Worm (Caenorhabditis elegans) whole organism, L3 larva: Measurements from ENCODE around the gene C33C12.11.
"Not testable (repeated sequence)": the region's sequence is repeated elsewhere in the genome, so short reads cannot be mapped to it uniquely, and the experiment has no call there.

Source experiments
- R02D3.7 ChIP-seq: fragments of 150-350 bp; optimal IDR thresholded peaks from 2 replicates; lab custom pipeline; 2014; ENCODE audit warnings: missing biosample characterization, missing genetic modification characterization
- ZK546.5 ChIP-seq: sonication (generic microtip); optimal IDR thresholded peaks from 2 replicates; lab custom pipeline; 2017; ENCODE audit warnings: missing biosample characterization, missing genetic modification characterization
- aly-2 ChIP-seq: fragments of 150-350 bp; optimal IDR thresholded peaks from 2 replicates; lab custom pipeline; 2014; ENCODE audit warnings: missing biosample characterization, missing genetic modification characterization
- ama-1 ChIP-seq: fragments of 150-350 bp; optimal IDR thresholded peaks from 2 replicates; lab custom pipeline; 2018
- ceh-28 ChIP-seq: fragments of 150-350 bp; optimal IDR thresholded peaks from 2 replicates; lab custom pipeline; 2014; ENCODE audit warnings: missing biosample characterization, missing genetic modification reagents, missing genetic modification characterization
- ceh-82 ChIP-seq: fragments of 150-350 bp; optimal IDR thresholded peaks from 2 replicates; lab custom pipeline; 2014; ENCODE audit warnings: missing biosample characterization, missing genetic modification characterization
- ceh-9 ChIP-seq: sonication (generic microtip); optimal IDR thresholded peaks from 2 replicates; lab custom pipeline; 2018; ENCODE audit warnings: missing biosample characterization, missing genetic modification characterization
- daf-12 ChIP-seq: fragments of 150-350 bp; optimal IDR thresholded peaks from 2 replicates; lab custom pipeline; 2014; ENCODE audit warnings: missing biosample characterization, missing genetic modification reagents, missing genetic modification characterization
- elt-2 ChIP-seq: sonication (generic microtip); optimal IDR thresholded peaks from 2 replicates; lab custom pipeline; 2016; ENCODE audit warnings: missing genetic modification reagents, mild to moderate bottlenecking, missing genetic modification characterization, missing compliant biosample characterization
- eor-1 ChIP-seq, 2 experiments: fragments of 150-350 bp; optimal IDR thresholded peaks; 2 replicates each; lab custom pipeline; 2014 to 2018; ENCODE audit warnings: missing biosample characterization in 2 of 2, missing genetic modification characterization in 2 of 2
- fkh-10 ChIP-seq: sonication (generic microtip); optimal IDR thresholded peaks from 2 replicates; lab custom pipeline; 2017; ENCODE audit warnings: missing biosample characterization, missing genetic modification reagents, missing genetic modification characterization
- fkh-2 ChIP-seq: fragments of 150-350 bp; optimal IDR thresholded peaks from 2 replicates; lab custom pipeline; 2014; ENCODE audit warnings: missing biosample characterization, missing genetic modification reagents, missing genetic modification characterization
- fos-1 ChIP-seq: fragments of 150-350 bp; optimal IDR thresholded peaks from 2 replicates; lab custom pipeline; 2014; ENCODE audit warnings: missing biosample characterization, missing genetic modification characterization
- hmg-11 ChIP-seq: sonication (generic microtip); optimal IDR thresholded peaks from 2 replicates; lab custom pipeline; 2016; ENCODE audit warnings: missing genetic modification characterization, missing compliant biosample characterization
- jun-1 ChIP-seq: fragments of 150-350 bp; optimal IDR thresholded peaks from 2 replicates; lab custom pipeline; 2014; ENCODE audit warnings: missing biosample characterization, missing genetic modification reagents, missing genetic modification characterization
- lin-15B ChIP-seq: fragments of 150-350 bp; optimal IDR thresholded peaks from 2 replicates; lab custom pipeline; 2014; ENCODE audit warnings: missing biosample characterization, missing genetic modification characterization
- lin-39 ChIP-seq: fragments of 150-350 bp; optimal IDR thresholded peaks from 2 replicates; lab custom pipeline; 2018; ENCODE audit warnings: missing biosample characterization, missing genetic modification reagents, missing genetic modification characterization
- lsy-12 ChIP-seq: sonication (generic microtip); optimal IDR thresholded peaks from 2 replicates; lab custom pipeline; 2016; ENCODE audit warnings: mild to moderate bottlenecking, missing genetic modification characterization, missing compliant biosample characterization
- mdl-1 ChIP-seq: fragments of 150-350 bp; optimal IDR thresholded peaks from 2 replicates; lab custom pipeline; 2014; ENCODE audit warnings: missing biosample characterization, missing genetic modification characterization
- mml-1 ChIP-seq: fragments of 150-350 bp; sonication (generic microtip); optimal IDR thresholded peaks from 3 replicates; lab custom pipeline; 2014; ENCODE audit warnings: missing biosample characterization, missing genetic modification characterization
- nfya-1 ChIP-seq: sonication (generic microtip); optimal IDR thresholded peaks from 2 replicates; lab custom pipeline; 2017; ENCODE audit warnings: missing genetic modification characterization, mild to moderate bottlenecking, missing compliant biosample characterization, antibody characterized with exemption, moderate library complexity; ENCODE audit not compliant: insufficient read depth
- nhr-12 ChIP-seq: fragments of 150-350 bp; optimal IDR thresholded peaks from 2 replicates; lab custom pipeline; 2014; ENCODE audit warnings: missing biosample characterization, missing genetic modification characterization
- nhr-23 ChIP-seq: fragments of 150-350 bp; optimal IDR thresholded peaks from 2 replicates; lab custom pipeline; 2014; ENCODE audit warnings: missing biosample characterization, missing genetic modification reagents, missing genetic modification characterization
- nhr-25 ChIP-seq: sonication (generic microtip); optimal IDR thresholded peaks from 2 replicates; lab custom pipeline; 2017; ENCODE audit warnings: missing biosample characterization, missing genetic modification characterization
- nhr-28 ChIP-seq: fragments of 150-350 bp; optimal IDR thresholded peaks from 2 replicates; lab custom pipeline; 2014; ENCODE audit warnings: missing biosample characterization, missing genetic modification characterization
- nhr-43 ChIP-seq: sonication (generic microtip); optimal IDR thresholded peaks from 2 replicates; lab custom pipeline; 2016; ENCODE audit warnings: mild to moderate bottlenecking, missing genetic modification characterization, missing compliant biosample characterization; ENCODE audit not compliant: poor library complexity, severe bottlenecking
- nhr-77 ChIP-seq: fragments of 150-350 bp; optimal IDR thresholded peaks from 2 replicates; lab custom pipeline; 2014; ENCODE audit warnings: missing biosample characterization, missing genetic modification characterization
- pha-4 ChIP-seq: fragments of 150-350 bp; optimal IDR thresholded peaks from 2 replicates; lab custom pipeline; 2014; ENCODE audit warnings: missing biosample characterization, missing genetic modification reagents, missing genetic modification characterization
- pqm-1 ChIP-seq: fragments of 150-350 bp; optimal IDR thresholded peaks from 2 replicates; lab custom pipeline; 2017; ENCODE audit warnings: missing biosample characterization, missing genetic modification characterization, inconsistent platforms
- skn-1 ChIP-seq: fragments of 150-350 bp; optimal IDR thresholded peaks from 2 replicates; lab custom pipeline; 2014; ENCODE audit warnings: missing biosample characterization, missing genetic modification characterization
- tbx-2 ChIP-seq: sonication (generic microtip); optimal IDR thresholded peaks from 2 replicates; lab custom pipeline; 2016; ENCODE audit warnings: mild to moderate bottlenecking, missing genetic modification characterization, missing compliant biosample characterization
- unc-39 ChIP-seq: sonication (generic microtip); optimal IDR thresholded peaks from 4 replicates; lab custom pipeline; 2017; ENCODE audit warnings: missing biosample characterization, missing genetic modification characterization
- zag-1 ChIP-seq: fragments of 150-350 bp; optimal IDR thresholded peaks from 2 replicates; lab custom pipeline; 2014; ENCODE audit warnings: missing biosample characterization, missing genetic modification characterization
- ztf-11 ChIP-seq: fragments of 150-350 bp; optimal IDR thresholded peaks from 2 replicates; lab custom pipeline; 2014; ENCODE audit warnings: missing biosample characterization, missing genetic modification characterization
- ztf-4 ChIP-seq: fragments of 150-350 bp; optimal IDR thresholded peaks from 2 replicates; lab custom pipeline; 2014; ENCODE audit warnings: missing biosample characterization, missing genetic modification characterization

C33C12.11 gene

DNA sequence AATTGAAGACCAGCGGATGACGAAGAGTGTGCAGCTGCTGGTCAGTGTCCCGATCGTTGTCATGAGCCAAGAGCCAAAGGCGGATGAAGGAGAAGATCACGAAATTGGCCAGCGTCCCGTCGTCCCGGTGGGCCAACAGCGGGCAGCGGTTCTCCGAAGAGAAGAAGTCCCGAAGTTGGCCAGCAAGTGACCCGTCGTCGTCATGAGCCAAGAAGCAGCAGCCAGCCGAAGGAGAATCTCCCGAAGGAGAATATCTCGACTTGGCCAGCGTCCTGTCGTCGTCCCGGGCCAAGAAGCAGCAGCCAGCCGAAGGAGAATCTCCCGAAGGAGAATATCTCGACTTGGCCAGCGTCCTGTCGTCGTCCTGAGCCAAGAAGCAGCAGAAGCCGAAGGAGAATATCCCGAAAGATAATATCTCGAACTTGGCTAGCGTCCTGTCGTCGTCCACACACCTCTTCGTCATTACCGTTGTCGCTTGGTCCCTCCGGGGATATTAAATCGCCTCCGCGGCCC is at the start of gene C33C12.11:
Gene C33C12.11, minus strand, starts transcription at position 463 of the 513 bp plus-strand sequence.
- TF ChIP-seq daf-12 (tag; lab: Kevin White, UChicago); nfya-1 (tag; lab: Kevin White, UChicago); fkh-10 (GFP tag; lab: Kevin White, UChicago): not testable (repeated sequence)

DNA sequence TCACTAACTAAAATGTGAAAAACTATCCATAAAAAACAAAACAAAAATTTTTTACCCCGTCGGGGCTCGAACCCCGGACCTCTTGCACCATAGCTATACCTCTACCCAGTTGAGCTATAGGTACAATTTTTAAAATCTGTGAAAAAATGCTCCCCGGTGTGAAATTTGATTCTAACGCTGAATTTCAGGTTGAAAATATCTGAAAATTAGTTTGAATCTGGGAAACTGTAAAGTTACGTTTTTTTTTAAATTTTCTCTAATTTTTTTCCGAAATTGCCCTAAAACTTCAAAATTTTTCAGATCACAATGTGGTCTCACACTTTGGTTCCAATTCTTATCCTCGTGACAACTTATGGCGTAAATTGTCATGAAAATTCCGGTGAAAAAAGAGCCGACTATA is 44.2 kb upstream of the C33C12.11 start, which contains the start of gene Y59C2A.1:
Gene Y59C2A.1, plus strand, starts transcription at position 301 of the 400 bp plus-strand sequence.
- TF ChIP-seq hmg-11 (tag; lab: Kevin White, UChicago): no peak
- no peak for TF ChIP-seq aly-2
- TF ChIP-seq ceh-28: no peak
- no peak for TF ChIP-seq nfya-1 (tag; lab: Kevin White, UChicago)
- no peak for TF ChIP-seq lsy-12 (tag; lab: Kevin White, UChicago)
- TF ChIP-seq ztf-11 (tag; lab: Kevin White, UChicago): no peak
- TF ChIP-seq R02D3.7: no peak
- TF ChIP-seq, all 47 proteins: peak for 0

DNA sequence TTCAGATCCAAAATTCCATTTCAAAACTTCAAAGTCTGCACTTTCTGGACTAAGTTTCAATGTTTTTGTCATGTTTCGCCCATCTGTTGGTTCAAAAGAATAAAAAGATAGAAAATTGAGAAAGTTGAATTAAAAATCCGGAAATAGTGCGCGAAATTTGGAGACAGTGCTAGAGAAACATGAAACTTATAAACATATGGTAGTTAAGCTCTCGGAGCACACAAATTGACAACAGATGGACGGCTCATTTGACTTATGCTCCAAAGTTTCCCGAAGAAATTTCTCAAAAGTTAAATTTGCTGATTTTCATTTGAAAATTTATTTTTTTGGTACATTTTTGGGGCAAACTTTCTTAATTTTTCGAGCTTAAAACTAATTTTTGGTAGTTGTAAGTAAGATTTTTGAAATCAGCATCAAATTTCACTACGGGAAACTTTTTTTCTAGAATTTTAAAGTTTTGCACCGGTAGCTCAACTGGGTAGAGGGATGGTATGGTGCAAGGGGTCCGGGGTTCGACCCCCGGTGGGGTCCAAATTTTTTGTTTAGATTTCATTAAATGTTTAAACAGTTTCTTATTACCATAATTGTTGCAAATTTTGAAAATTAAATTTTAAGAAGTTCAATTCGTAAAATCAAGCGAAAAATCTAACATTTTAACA is 42.6 kb upstream of the C33C12.11 start:
- TF ChIP-seq eor-1 (tag; optimal IDR thresholded peaks at IDR 0.05; lab: Kevin White, UChicago) (no peak), nhr-43 (tag; lab: Kevin White, UChicago) (no peak), ceh-28 (no peak), mml-1 (tag; lab: Kevin White, UChicago) (no peak), mdl-1 (tag; lab: Kevin White, UChicago) (no peak), tbx-2 (tag; lab: Kevin White, UChicago) (no peak), ceh-9 (tag; lab: Kevin White, UChicago) (no peak), nhr-12 (no peak), ama-1 (no peak), nhr-23 (tag; lab: Kevin White, UChicago) (no peak), nhr-25 (no peak), fkh-2 (no peak)

DNA sequence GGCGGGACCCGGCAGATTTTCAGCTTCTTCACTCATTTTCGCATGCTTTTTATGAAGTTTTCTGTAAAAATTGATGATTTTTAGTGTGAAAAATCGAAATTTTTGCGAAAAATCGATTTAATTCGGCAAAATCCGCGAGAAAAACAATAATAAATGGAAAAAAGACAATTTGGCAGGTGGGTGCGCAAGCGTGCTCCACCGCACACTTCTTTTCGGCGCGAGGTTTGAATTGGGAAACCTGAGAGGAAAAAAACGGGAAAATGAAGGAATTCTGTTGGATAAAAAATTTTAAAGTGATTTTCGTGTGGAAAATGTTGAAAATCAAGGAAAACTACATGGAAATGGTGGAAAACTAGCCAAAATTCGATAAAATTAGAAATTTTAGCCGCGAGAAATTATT is 40.4 kb upstream of the C33C12.11 start, which contains the start of gene Y59C2A.2:
Gene Y59C2A.2, minus strand, starts transcription at position 61 of the 400 bp plus-strand sequence.
- TF ChIP-seq nfya-1 (tag; lab: Kevin White, UChicago) (peak; percentile 44), pha-4 (peak; percentile 50), lin-39 (peak; percentile 41), elt-2 (tag; lab: Kevin White, UChicago) (peak; percentile 5), hmg-11 (tag; lab: Kevin White, UChicago) (no peak), unc-39 (tag; lab: Kevin White, UChicago) (no peak), lin-15B (tag; lab: Kevin White, UChicago) (peak; percentile 67)

DNA sequence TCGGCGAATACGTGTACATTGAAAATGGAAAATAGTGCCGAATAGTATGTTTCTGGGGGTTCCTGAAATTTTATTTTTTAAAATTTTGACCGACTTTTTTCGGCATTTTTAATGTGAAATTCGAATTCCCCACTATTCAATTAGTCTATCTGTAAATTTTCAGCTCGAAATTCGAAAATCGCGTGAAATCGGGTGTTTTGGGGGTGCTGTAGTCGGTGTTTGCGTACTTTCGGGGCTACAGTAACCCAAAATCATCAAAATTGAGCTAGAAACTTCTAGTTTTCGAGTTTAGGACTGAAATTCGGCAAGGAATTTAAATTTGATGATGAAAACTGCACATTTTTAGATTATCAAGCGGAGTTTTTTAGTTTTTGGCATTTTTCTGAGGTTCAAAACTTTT is 38.5 kb upstream of the C33C12.11 start:
- no peak for TF ChIP-seq pqm-1 (tag; lab: Kevin White, UChicago)
- no peak for TF ChIP-seq tbx-2 (tag; lab: Kevin White, UChicago)
- TF ChIP-seq skn-1 (tag; lab: Kevin White, UChicago): no peak
- TF ChIP-seq nhr-25: no peak
- no peak for TF ChIP-seq ztf-4 (tag; lab: Kevin White, UChicago)
- TF ChIP-seq nhr-28 (tag; lab: Kevin White, UChicago): no peak

DNA sequence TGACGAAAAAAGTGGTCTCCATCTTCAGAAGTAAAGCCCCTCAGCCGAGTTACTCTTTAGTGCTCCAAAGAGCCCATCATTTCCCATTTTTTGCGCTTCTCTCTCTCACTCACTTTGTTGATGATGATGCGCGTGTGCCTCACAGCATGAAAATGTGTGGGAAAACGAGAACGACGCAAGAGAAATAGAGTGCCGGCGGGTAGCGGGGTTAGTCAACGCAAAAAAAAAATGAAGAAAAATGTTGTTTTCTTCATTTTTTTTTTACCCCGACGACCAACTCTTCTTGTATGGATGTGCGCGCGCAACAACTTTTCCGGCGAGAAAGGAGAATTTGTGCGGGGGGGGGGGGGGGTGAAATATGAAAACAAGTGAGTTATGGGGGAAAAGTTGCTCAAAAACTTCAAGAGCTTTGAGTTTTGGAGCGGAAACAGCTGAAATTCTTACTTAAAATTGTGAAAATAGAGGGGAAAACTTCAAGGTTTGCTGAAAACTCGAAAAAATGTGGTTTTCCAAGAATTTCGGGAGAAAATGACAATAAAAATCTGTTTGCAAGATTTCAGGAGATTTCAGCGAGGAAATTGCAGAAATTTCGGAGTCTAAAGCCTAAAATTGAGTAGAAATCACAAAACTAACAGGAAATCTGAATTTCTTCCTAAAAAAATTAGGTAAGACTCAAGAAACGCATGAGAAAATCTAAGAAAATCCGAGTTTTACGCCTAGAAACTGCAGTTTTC is 34.1 kb upstream of the C33C12.11 start, which contains the start of gene C33C12.1:
Gene C33C12.1, plus strand, starts transcription at position 684 of the 734 bp plus-strand sequence.
- TF ChIP-seq ceh-82 (no peak), zag-1 (no peak), fkh-2 (no peak), nfya-1 (tag; lab: Kevin White, UChicago) (peak; percentile 12), lin-39 (peak; percentile 34), fos-1 (no peak), unc-39 (tag; lab: Kevin White, UChicago) (no peak), nhr-77 (tag; lab: Kevin White, UChicago) (no peak), fkh-10 (GFP tag; lab: Kevin White, UChicago) (peak; percentile 13), jun-1 (tag; lab: Kevin White, UChicago) (no peak), hmg-11 (tag; lab: Kevin White, UChicago) (peak; percentile 18), ceh-28 (no peak), nhr-43 (tag; lab: Kevin White, UChicago) (no peak), elt-2 (tag; lab: Kevin White, UChicago) (no peak), mdl-1 (tag; lab: Kevin White, UChicago) (no peak), lsy-12 (tag; lab: Kevin White, UChicago) (no peak), eor-1 (tag; optimal IDR thresholded peaks at IDR 0.05; lab: Kevin White, UChicago) (no peak), ZK546.5 (tag; lab: Kevin White, UChicago) (no peak), tbx-2 (tag; lab: Kevin White, UChicago) (no peak), nhr-25 (no peak)
